Fruit fly (Drosophila melanogaster) whole organism, embryonic: ENCODE data around the gene Uba4.

Experiments used
- Adf1 ChIP-seq: fragments of 200-800 bp; sonication (Bioruptor generic); IDR thresholded peaks from 2 replicates; pipeline ENCODE4 v1.3.6; 2022; ENCODE audit warnings: missing biosample characterization, missing genetic modification characterization
- Awh ChIP-seq: fragments of 200-800 bp; sonication (Bioruptor generic); IDR thresholded peaks from 2 replicates; pipeline ENCODE4, ENCODE4 v1.3.6; 2022; ENCODE audit warnings: missing biosample characterization, missing genetic modification characterization
- BEAF-32 ChIP-seq: fragments of 200-800 bp; sonication (Bioruptor generic); optimal IDR thresholded peaks from 3 replicates; lab custom pipeline; 2017; ENCODE audit warnings: missing biosample characterization, missing genetic modification characterization, mild to moderate bottlenecking, moderate library complexity, missing genetic modification reagents
- Bgb ChIP-seq: fragments of 200-800 bp; sonication (Bioruptor generic); IDR thresholded peaks from 2 replicates; pipeline ENCODE4 v1.3.6; 2022; ENCODE audit warnings: missing biosample characterization, missing genetic modification characterization; ENCODE audit not compliant: partially characterized antibody
- CG11085 ChIP-seq: fragments of 200-800 bp; sonication (Bioruptor generic); IDR thresholded peaks from 2 replicates; pipeline ENCODE4 v1.3.6; 2022; ENCODE audit warnings: missing biosample characterization, missing genetic modification characterization
- CG12155 ChIP-seq: fragments of 200-800 bp; sonication (Bioruptor generic); optimal IDR thresholded peaks from 3 replicates; lab custom pipeline; 2016; ENCODE audit warnings: missing biosample characterization, missing genetic modification characterization
- CG14441 ChIP-seq: fragments of 200-800 bp; sonication (Bioruptor generic); IDR thresholded peaks from 2 replicates; pipeline ENCODE4 v1.3.6; 2022; ENCODE audit warnings: missing biosample characterization, missing genetic modification characterization
- CG14710 ChIP-seq: fragments of 200-800 bp; sonication (Bioruptor generic); optimal IDR thresholded peaks from 3 replicates; lab custom pipeline; 2019; ENCODE audit warnings: missing biosample characterization, mild to moderate bottlenecking, missing genetic modification characterization, moderate library complexity
- CG15479 ChIP-seq: fragments of 200-800 bp; sonication (Bioruptor generic); optimal IDR thresholded peaks from 3 replicates; lab custom pipeline; 2019; ENCODE audit warnings: missing biosample characterization, mild to moderate bottlenecking, missing genetic modification characterization, moderate library complexity
- CG1647 ChIP-seq: fragments of 200-800 bp; sonication (Bioruptor generic); optimal IDR thresholded peaks from 3 replicates; lab custom pipeline; 2016; ENCODE audit warnings: missing biosample characterization, missing genetic modification characterization
- CG17328 ChIP-seq: fragments of 200-800 bp; sonication (Bioruptor generic); IDR thresholded peaks from 2 replicates; pipeline ENCODE4 v1.3.6; 2022; ENCODE audit warnings: missing biosample characterization, missing genetic modification characterization
- CG1832 ChIP-seq: fragments of 200-800 bp; sonication (Bioruptor generic); optimal IDR thresholded peaks from 2 replicates; lab custom pipeline; 2017; ENCODE audit warnings: missing biosample characterization, mild to moderate bottlenecking, missing genetic modification characterization, inconsistent platforms
- CG4360 ChIP-seq: fragments of 200-800 bp; sonication (Bioruptor generic); IDR thresholded peaks from 2 replicates; pipeline ENCODE4 v1.3.6; 2022; ENCODE audit warnings: missing biosample characterization, missing genetic modification characterization
- CG7745 ChIP-seq: fragments of 200-800 bp; sonication (Bioruptor generic); optimal IDR thresholded peaks from 2 replicates; lab custom pipeline; 2018; ENCODE audit warnings: missing biosample characterization, mild to moderate bottlenecking, missing genetic modification characterization, moderate library complexity
- CG9609 ChIP-seq: fragments of 200-800 bp; sonication (Bioruptor generic); optimal IDR thresholded peaks from 3 replicates; lab custom pipeline; 2016; ENCODE audit warnings: missing biosample characterization, missing genetic modification characterization
- D ChIP-seq, 2 experiments: fragments of 200-800 bp in 1 of 2; fragments of >200 bp in 1 of 2; sonication (Bioruptor generic) in 1 of 2; optimal IDR thresholded peaks; 2 replicates in 1 of 2; 3 replicates in 1 of 2; lab custom pipeline; 2017; ENCODE audit warnings: mild to moderate bottlenecking in 1 of 2, missing biosample characterization in 1 of 2, missing genetic modification characterization in 1 of 2, missing genetic modification reagents in 1 of 2
- Deaf1 ChIP-seq: fragments of 200-800 bp; optimal IDR thresholded peaks from 3 replicates; lab custom pipeline; 2019; ENCODE audit warnings: missing biosample characterization, mild to moderate bottlenecking, missing genetic modification characterization, moderate library complexity
- Dll ChIP-seq: fragments of 200-800 bp; sonication (Bioruptor generic); IDR thresholded peaks from 4 replicates; pipeline ENCODE4 v1.3.6; 2022; ENCODE audit warnings: missing biosample characterization, missing genetic modification characterization; ENCODE audit not compliant: partially characterized antibody
- Dp ChIP-seq: fragments of 200-800 bp; sonication (Bioruptor generic); optimal IDR thresholded peaks from 2 replicates; lab custom pipeline; 2018; ENCODE audit warnings: missing biosample characterization, mild to moderate bottlenecking, missing genetic modification characterization, moderate library complexity
- E2f2 ChIP-seq: fragments of 200-800 bp; sonication (Bioruptor generic); IDR thresholded peaks from 2 replicates; pipeline ENCODE4 v1.3.6; 2022; ENCODE audit warnings: missing biosample characterization, missing genetic modification characterization
- Jarid2 ChIP-seq: fragments of 200-800 bp; sonication (Bioruptor generic); optimal IDR thresholded peaks from 3 replicates; lab custom pipeline; 2017; ENCODE audit warnings: mild to moderate bottlenecking, missing biosample characterization, missing genetic modification reagents, missing genetic modification characterization
- Med ChIP-seq: fragments of 200-800 bp; sonication (Bioruptor generic); peaks from one replicate; lab custom pipeline; 2016; ENCODE audit warnings: missing biosample characterization, missing genetic modification characterization, mild to moderate bottlenecking, inconsistent platforms, moderate library complexity
- Mrtf ChIP-seq: fragments of 200-800 bp; sonication (Bioruptor generic); IDR thresholded peaks from 3 replicates; pipeline ENCODE4 v1.3.6; 2022; ENCODE audit warnings: missing biosample characterization, missing genetic modification characterization
- Rfx ChIP-seq: fragments of 200-800 bp; sonication (Bioruptor generic); IDR thresholded peaks from 2 replicates; pipeline ENCODE4 v1.3.6; 2022; ENCODE audit warnings: missing biosample characterization, missing genetic modification characterization
- Trl ChIP-seq, 3 experiments: fragments of >200 bp in 2 of 3; fragments of 200-800 bp in 1 of 3; sonication (Bioruptor generic) in 1 of 3; optimal IDR thresholded peaks; 2 replicates in 1 of 3; 3 replicates in 2 of 3; lab custom pipeline; 2016 to 2017; ENCODE audit warnings: missing biosample characterization in 1 of 3, missing genetic modification characterization in 1 of 3
- Xbp1 ChIP-seq: fragments of 200-800 bp; sonication (Bioruptor generic); optimal IDR thresholded peaks from 3 replicates; lab custom pipeline; 2016; ENCODE audit warnings: missing biosample characterization, mild to moderate bottlenecking, missing genetic modification characterization
- ac ChIP-seq: fragments of 200-800 bp; sonication (Bioruptor generic); optimal IDR thresholded peaks from 3 replicates; lab custom pipeline; 2017; ENCODE audit warnings: missing biosample characterization, mild to moderate bottlenecking, missing genetic modification characterization
- bigmax ChIP-seq: fragments of 200-800 bp; sonication (Bioruptor generic); optimal IDR thresholded peaks from 2 replicates; lab custom pipeline; 2018; ENCODE audit warnings: missing biosample characterization, mild to moderate bottlenecking, missing genetic modification characterization
- chm ChIP-seq: fragments of 200-800 bp; sonication (Bioruptor generic); IDR thresholded peaks from 2 replicates; pipeline ENCODE4 v1.3.6; 2022; ENCODE audit warnings: missing biosample characterization, missing genetic modification characterization
- ci ChIP-seq: fragments of 200-800 bp; sonication (Bioruptor generic); IDR thresholded peaks from 3 replicates; pipeline ENCODE4 v1.3.6; 2022; ENCODE audit warnings: missing biosample characterization, missing genetic modification characterization
- cwo ChIP-seq: fragments of 200-800 bp; sonication (Bioruptor generic); optimal IDR thresholded peaks from 3 replicates; lab custom pipeline; 2017; ENCODE audit warnings: missing biosample characterization, missing genetic modification characterization, mild to moderate bottlenecking, moderate library complexity, missing genetic modification reagents
- fd102C ChIP-seq: fragments of 200-800 bp; sonication (Bioruptor generic); optimal IDR thresholded peaks from 2 replicates; lab custom pipeline; 2018; ENCODE audit warnings: missing biosample characterization, mild to moderate bottlenecking, missing genetic modification characterization, moderate library complexity
- kay ChIP-seq: fragments of 200-800 bp; sonication (Bioruptor generic); optimal IDR thresholded peaks from 2 replicates; lab custom pipeline; 2016; ENCODE audit warnings: missing biosample characterization, missing genetic modification characterization
- kni ChIP-seq: fragments of 200-800 bp; sonication (Bioruptor generic); optimal IDR thresholded peaks from 3 replicates; lab custom pipeline; 2017; ENCODE audit warnings: mild to moderate bottlenecking, missing biosample characterization, missing genetic modification reagents, missing genetic modification characterization
- lab ChIP-seq: fragments of 200-800 bp; sonication (Bioruptor generic); optimal IDR thresholded peaks from 3 replicates; lab custom pipeline; 2017; ENCODE audit warnings: missing biosample characterization, missing genetic modification characterization, mild to moderate bottlenecking, moderate library complexity, missing genetic modification reagents
- lmd ChIP-seq: fragments of 200-800 bp; sonication (Bioruptor generic); IDR thresholded peaks from 2 replicates; pipeline ENCODE4 v1.3.6; 2022; ENCODE audit warnings: missing biosample characterization, missing genetic modification characterization
- mld ChIP-seq: fragments of 200-800 bp; sonication (Bioruptor generic); IDR thresholded peaks from 3 replicates; pipeline ENCODE4 v1.3.6; 2022; ENCODE audit warnings: missing biosample characterization, missing genetic modification characterization; ENCODE audit not compliant: partially characterized antibody
- pros ChIP-seq: fragments of 200-800 bp; sonication (Bioruptor generic); optimal IDR thresholded peaks from 3 replicates; lab custom pipeline; 2019; ENCODE audit warnings: missing biosample characterization, mild to moderate bottlenecking, missing genetic modification characterization, moderate library complexity
- sc ChIP-seq, 3 experiments: fragments of >200 bp in 2 of 3; fragments of 200-800 bp in 1 of 3; sonication (Bioruptor generic) in 1 of 3; optimal IDR thresholded peaks; 2 replicates in 2 of 3; 3 replicates in 1 of 3; lab custom pipeline; 2017; ENCODE audit warnings: mild to moderate bottlenecking in 1 of 3, missing biosample characterization in 1 of 3, missing genetic modification characterization in 1 of 3, missing genetic modification reagents in 1 of 3
- sens ChIP-seq: fragments of 200-800 bp; sonication (Bioruptor generic); peaks from one replicate; lab custom pipeline; 2016; ENCODE audit warnings: missing biosample characterization, missing genetic modification characterization
- seq ChIP-seq: fragments of 200-800 bp; sonication (Bioruptor generic); IDR thresholded peaks from 2 replicates; pipeline ENCODE4 v1.3.6; 2022; ENCODE audit warnings: missing biosample characterization, missing genetic modification characterization
- tll ChIP-seq, 2 experiments: fragments of 200-800 bp in 1 of 2; fragments of >200 bp in 1 of 2; sonication (Bioruptor generic) in 1 of 2; optimal IDR thresholded peaks; 2 replicates each; lab custom pipeline; 2017 to 2019; ENCODE audit warnings: missing biosample characterization in 2 of 2, missing genetic modification characterization in 2 of 2, mild to moderate bottlenecking in 1 of 2, moderate library complexity in 1 of 2
- tna ChIP-seq: fragments of 200-800 bp; sonication (Bioruptor generic); IDR thresholded peaks from 2 replicates; pipeline ENCODE4 v1.3.6; 2022; ENCODE audit warnings: missing biosample characterization, missing genetic modification characterization; ENCODE audit not compliant: partially characterized antibody
- zen ChIP-seq: fragments of 200-800 bp; sonication (Bioruptor generic); optimal IDR thresholded peaks from 3 replicates; lab custom pipeline; 2018; ENCODE audit warnings: missing biosample characterization, mild to moderate bottlenecking, missing genetic modification characterization, moderate library complexity
- zen2 ChIP-seq: fragments of 200-800 bp; sonication (Bioruptor generic); IDR thresholded peaks from 3 replicates; pipeline ENCODE4 v1.3.6; 2022; ENCODE audit warnings: missing biosample characterization, missing genetic modification characterization; ENCODE audit not compliant: partially characterized antibody

The Uba4 gene

dm6 chr2L:8477971-8478370 lies 39.2 kb upstream of the Uba4 start (continued):
- TF ChIP-seq Adf1 (GFP tag; lab: Robert Waterston, UW) (no peak), sc (optimal IDR thresholded peaks at IDR 0.05; lab: Kevin White, UChicago) (no peak), sc (GFP tag; optimal IDR thresholded peaks at IDR 0.05; lab: Kevin White, UChicago) (no peak), CG11085 (GFP tag; lab: Robert Waterston, UW) (no peak)

DNA sequence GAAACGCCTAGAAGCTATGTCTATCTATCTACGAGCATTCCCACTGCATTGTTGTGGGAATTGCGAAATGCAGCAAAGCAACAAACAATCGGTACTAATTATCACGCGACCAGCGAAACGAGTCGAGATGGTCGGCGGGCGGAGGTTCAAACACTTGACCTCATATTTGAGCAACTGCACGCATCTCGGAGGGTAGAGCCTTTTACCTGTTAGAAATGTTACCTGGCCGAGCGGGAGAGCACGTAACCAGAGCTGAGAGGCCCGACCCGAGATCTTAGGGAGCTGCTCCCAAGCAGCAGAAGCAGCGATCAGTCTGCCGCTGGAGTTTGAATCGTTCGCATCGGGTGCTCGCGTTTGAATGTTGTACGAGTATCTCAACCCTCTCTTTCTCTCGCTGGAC lies 38.8 kb upstream of the Uba4 start:
- TF ChIP-seq Med (peak; percentile 44), tna (GFP tag; lab: Robert Waterston, UW) (no peak), Awh (GFP tag; lab: Robert Waterston, UW) (peak; percentile 19; the same call in 1 of the 2 replicates), CG1832 (peak; percentile 1), CG14441 (GFP tag; lab: Robert Waterston, UW) (no peak), CG7745 (tag; lab: Kevin White, UChicago) (peak; percentile 9), CG14710 (tag; lab: Kevin White, UChicago) (no peak), lmd (GFP tag; lab: Robert Waterston, UW) (no peak), chm (GFP tag; lab: Robert Waterston, UW) (peak; percentile 46), ci (GFP tag; lab: Robert Waterston, UW) (0 out of 3 replicates have a peak, but pooled peaks have one; percentile 35), bigmax (GFP tag; lab: Kevin White, UChicago) (no peak), CG4360 (GFP tag; lab: Robert Waterston, UW) (0 out of 2 replicates have a peak, but pooled peaks have one; percentile 15), fd102C (GFP tag; lab: Kevin White, UChicago) (no peak), ac (GFP tag; lab: Kevin White, UChicago) (no peak), zen2 (GFP tag; lab: Robert Waterston, UW) (0 out of 3 replicates have a peak, but pooled peaks have one; percentile 40), E2f2 (peak; percentile 30; the same call in 1 of the 2 replicates), cwo (GFP tag; lab: Kevin White, UChicago) (peak; percentile 51), Rfx (GFP tag; lab: Robert Waterston, UW) (peak; percentile 27; the same call in 1 of the 2 replicates), Dp (GFP tag; lab: Kevin White, UChicago) (no peak), CG9609 (GFP tag; lab: Kevin White, UChicago) (no peak), sens (GFP tag; lab: Kevin White, UChicago) (peak; percentile 9), Xbp1 (no peak), kay (GFP tag; lab: Kevin White, UChicago) (no peak), lab (GFP tag; lab: Kevin White, UChicago) (no peak), CG1647 (GFP tag; lab: Kevin White, UChicago) (no peak), CG12155 (peak; percentile 13), mld (0 out of 3 replicates have a peak, but pooled peaks have one; percentile 45), CG15479 (GFP tag; lab: Kevin White, UChicago) (peak; percentile 69), Dll (0 out of 4 replicates have a peak, but pooled peaks have one; percentile 28), Deaf1 (tag; lab: Kevin White, UChicago) (peak; percentile 24), Trl (optimal IDR thresholded peaks at IDR 0.05; lab: Kevin White, UChicago) (peak; percentile 43 to 69), Trl (GFP tag; optimal IDR thresholded peaks at IDR 0.05; lab: Kevin White, UChicago) (no peak), zen (peak; percentile 42), pros (GFP tag; lab: Kevin White, UChicago) (peak; percentile 71), Mrtf (GFP tag; lab: Robert Waterston, UW) (no peak), seq (GFP tag; lab: Robert Waterston, UW) (0 out of 2 replicates have a peak, but pooled peaks have one; percentile 12), Jarid2 (peak; percentile 55), BEAF-32 (GFP tag; lab: Kevin White, UChicago) (peak; percentile 14), CG17328 (0 out of 2 replicates have a peak, but pooled peaks have one; percentile 12), Bgb (GFP tag; lab: Robert Waterston, UW) (peak; percentile 9; the same call in 1 of the 2 replicates), D (optimal IDR thresholded peaks at IDR 0.05; lab: Kevin White, UChicago) (peak; percentile 15), D (GFP tag; optimal IDR thresholded peaks at IDR 0.05; lab: Kevin White, UChicago) (no peak), tll (GFP tag; optimal IDR thresholded peaks at IDR 0.05; lab: Kevin White, UChicago) (peak in 1 of 2 experiments; percentile 32), kni (GFP tag; lab: Kevin White, UChicago) (peak; percentile 75)
